Fruit fly (Drosophila melanogaster) whole organism, prepupa: ENCODE measurements around the gene CG32270.

Experiments used
- Blimp-1 ChIP-seq: fragments of 200-800 bp; sonication (Bioruptor generic); optimal IDR thresholded peaks from 3 replicates; lab custom pipeline; 2017; ENCODE audit warnings: missing biosample characterization, missing genetic modification characterization, mild to moderate bottlenecking, moderate library complexity, missing genetic modification reagents
- CG10631 ChIP-seq: fragments of 200-800 bp; sonication (Bioruptor generic); optimal IDR thresholded peaks from 2 replicates; lab custom pipeline; 2016; ENCODE audit warnings: missing biosample characterization, missing genetic modification characterization
- CG10669 ChIP-seq: fragments of 200-800 bp; sonication (Bioruptor generic); optimal IDR thresholded peaks from 3 replicates; lab custom pipeline; 2018; ENCODE audit warnings: missing biosample characterization, mild to moderate bottlenecking, missing genetic modification characterization, moderate library complexity
- CG11294 ChIP-seq: fragments of 200-800 bp; sonication (Bioruptor generic); IDR thresholded peaks from 2 replicates; pipeline ENCODE4 v1.3.6; 2022; ENCODE audit warnings: missing biosample characterization, missing genetic modification characterization
- CG11902 ChIP-seq: fragments of 200-800 bp; sonication (Bioruptor generic); optimal IDR thresholded peaks from 3 replicates; lab custom pipeline; 2016; ENCODE audit warnings: missing biosample characterization, missing genetic modification characterization
- CG15336 ChIP-seq: fragments of 200-800 bp; sonication (Bioruptor generic); IDR thresholded peaks from 2 replicates; pipeline ENCODE4 v1.3.6; 2022; ENCODE audit warnings: missing biosample characterization, missing genetic modification characterization
- CG1621 ChIP-seq: fragments of 200-800 bp; sonication (Bioruptor generic); optimal IDR thresholded peaks from 3 replicates; lab custom pipeline; 2018; ENCODE audit warnings: missing biosample characterization, mild to moderate bottlenecking, missing genetic modification characterization
- CG16779 ChIP-seq: fragments of 200-800 bp; sonication (Bioruptor generic); optimal IDR thresholded peaks from 3 replicates; lab custom pipeline; 2017; ENCODE audit warnings: missing biosample characterization, mild to moderate bottlenecking, missing genetic modification characterization
- CG3032 ChIP-seq: fragments of 200-800 bp; optimal IDR thresholded peaks from 2 replicates; lab custom pipeline; 2019; ENCODE audit warnings: missing biosample characterization, mild to moderate bottlenecking, missing genetic modification characterization, moderate library complexity
- CG31627 ChIP-seq: fragments of 200-800 bp; sonication (Bioruptor generic); optimal IDR thresholded peaks from 3 replicates; lab custom pipeline; 2016; ENCODE audit warnings: missing biosample characterization, missing genetic modification characterization
- CG32006 ChIP-seq: fragments of 200-800 bp; sonication (Bioruptor generic); optimal IDR thresholded peaks from 3 replicates; lab custom pipeline; 2017; ENCODE audit warnings: missing biosample characterization, mild to moderate bottlenecking, missing genetic modification characterization
- CG34406 ChIP-seq: fragments of 200-800 bp; sonication (Bioruptor generic); optimal IDR thresholded peaks from 3 replicates; lab custom pipeline; 2016; ENCODE audit warnings: missing biosample characterization, missing genetic modification characterization
- CG3919 ChIP-seq: fragments of 200-800 bp; sonication (Bioruptor generic); optimal IDR thresholded peaks from 3 replicates; lab custom pipeline; 2016; ENCODE audit warnings: missing biosample characterization, missing genetic modification characterization
- CG4318 ChIP-seq: fragments of 200-800 bp; sonication (Bioruptor generic); optimal IDR thresholded peaks from 3 replicates; lab custom pipeline; 2017; ENCODE audit warnings: missing biosample characterization, mild to moderate bottlenecking, missing genetic modification characterization
- CG6163 ChIP-seq: fragments of 200-800 bp; sonication (Bioruptor generic); IDR thresholded peaks from 3 replicates; pipeline ENCODE4 v1.3.6; 2022; ENCODE audit warnings: missing biosample characterization, missing genetic modification characterization
- CG6276 ChIP-seq: fragments of 200-800 bp; sonication (Bioruptor generic); optimal IDR thresholded peaks from 2 replicates; lab custom pipeline; 2017; ENCODE audit warnings: missing biosample characterization, mild to moderate bottlenecking, missing genetic modification characterization
- CG6792 ChIP-seq: fragments of 200-800 bp; sonication (Bioruptor generic); optimal IDR thresholded peaks from 3 replicates; lab custom pipeline; 2016; ENCODE audit warnings: missing biosample characterization, missing genetic modification characterization
- CG6854 ChIP-seq: fragments of 200-800 bp; sonication (Bioruptor generic); optimal IDR thresholded peaks from 2 replicates; lab custom pipeline; 2017; ENCODE audit warnings: missing biosample characterization, mild to moderate bottlenecking, missing genetic modification characterization
- CG7368 ChIP-seq: fragments of 200-800 bp; sonication (Bioruptor generic); optimal IDR thresholded peaks from 3 replicates; lab custom pipeline; 2016; ENCODE audit warnings: missing biosample characterization, missing genetic modification characterization
- CG8632 ChIP-seq: fragments of 200-800 bp; sonication (Bioruptor generic); optimal IDR thresholded peaks from 3 replicates; lab custom pipeline; 2016; ENCODE audit warnings: missing biosample characterization, missing genetic modification characterization
- CG9139 ChIP-seq: fragments of 200-800 bp; sonication (Bioruptor generic); optimal IDR thresholded peaks from 3 replicates; lab custom pipeline; 2017; ENCODE audit warnings: missing biosample characterization, mild to moderate bottlenecking, missing genetic modification characterization
- Eip75B ChIP-seq: fragments of 200-800 bp; sonication (Bioruptor generic); optimal IDR thresholded peaks from 3 replicates; lab custom pipeline; 2016; ENCODE audit warnings: missing biosample characterization, missing genetic modification characterization
- Eip93F ChIP-seq: fragments of 200-800 bp; sonication (Bioruptor generic); optimal IDR thresholded peaks from 2 replicates; lab custom pipeline; 2016; ENCODE audit warnings: missing biosample characterization, mild to moderate bottlenecking, missing genetic modification characterization
- Ets21C ChIP-seq: fragments of 200-800 bp; sonication (Bioruptor generic); optimal IDR thresholded peaks from 3 replicates; lab custom pipeline; 2016; ENCODE audit warnings: missing biosample characterization, missing genetic modification characterization
- Ets96B ChIP-seq: fragments of 200-800 bp; optimal IDR thresholded peaks from 2 replicates; lab custom pipeline; 2019; ENCODE audit warnings: missing biosample characterization, mild to moderate bottlenecking, missing genetic modification characterization, moderate library complexity
- Hr38 ChIP-seq: sonication (Bioruptor generic); optimal IDR thresholded peaks from 2 replicates; lab custom pipeline; 2016; ENCODE audit warnings: missing biosample characterization, missing genetic modification characterization
- Hr39 ChIP-seq: fragments of 200-800 bp; sonication (Bioruptor generic); optimal IDR thresholded peaks from 2 replicates; lab custom pipeline; 2016; ENCODE audit warnings: missing biosample characterization, missing genetic modification characterization
- Hr4 ChIP-seq: fragments of 200-800 bp; sonication (Bioruptor generic); optimal IDR thresholded peaks from 3 replicates; lab custom pipeline; 2016; ENCODE audit warnings: missing biosample characterization, missing genetic modification characterization
- Lpt ChIP-seq: fragments of 200-800 bp; sonication (Bioruptor generic); optimal IDR thresholded peaks from 3 replicates; lab custom pipeline; 2016; ENCODE audit warnings: missing biosample characterization, missing genetic modification characterization
- OdsH ChIP-seq: fragments of 200-800 bp; sonication (Bioruptor generic); optimal IDR thresholded peaks from 3 replicates; lab custom pipeline; 2016; ENCODE audit warnings: missing biosample characterization, missing genetic modification characterization
- Smox ChIP-seq: fragments of 200-800 bp; sonication (Bioruptor generic); optimal IDR thresholded peaks from 3 replicates; lab custom pipeline; 2016; ENCODE audit warnings: missing biosample characterization, missing genetic modification characterization
- Sox102F ChIP-seq: fragments of 200-800 bp; sonication (Bioruptor generic); optimal IDR thresholded peaks from 2 replicates; lab custom pipeline; 2016; ENCODE audit warnings: missing biosample characterization, mild to moderate bottlenecking, missing genetic modification characterization
- Sox14 ChIP-seq: fragments of 200-800 bp; sonication (Bioruptor generic); optimal IDR thresholded peaks from 3 replicates; lab custom pipeline; 2016; ENCODE audit warnings: missing biosample characterization, missing genetic modification characterization
- Sox15 ChIP-seq: fragments of 200-800 bp; sonication (Bioruptor generic); optimal IDR thresholded peaks from 3 replicates; lab custom pipeline; 2016; ENCODE audit warnings: missing biosample characterization, missing genetic modification characterization
- achi ChIP-seq: fragments of 200-800 bp; sonication (Bioruptor generic); optimal IDR thresholded peaks from 3 replicates; lab custom pipeline; 2016; ENCODE audit warnings: missing biosample characterization, missing genetic modification characterization
- acj6 ChIP-seq: fragments of 200-800 bp; sonication (Bioruptor generic); optimal IDR thresholded peaks from 3 replicates; lab custom pipeline; 2016; ENCODE audit warnings: missing biosample characterization, missing genetic modification characterization
- dac ChIP-seq: fragments of 200-800 bp; sonication (Bioruptor generic); optimal IDR thresholded peaks from 2 replicates; lab custom pipeline; 2017; ENCODE audit warnings: missing biosample characterization, mild to moderate bottlenecking, missing genetic modification characterization
- dsx ChIP-seq: fragments of 200-800 bp; optimal IDR thresholded peaks from 3 replicates; lab custom pipeline; 2019; ENCODE audit warnings: missing biosample characterization, mild to moderate bottlenecking, missing genetic modification characterization, moderate library complexity; ENCODE audit not compliant: poor library complexity, severe bottlenecking
- eg ChIP-seq: fragments of 200-800 bp; sonication (Bioruptor generic); IDR thresholded peaks from 3 replicates; pipeline ENCODE4 v1.3.6; 2022; ENCODE audit warnings: missing biosample characterization, missing genetic modification characterization
- esn ChIP-seq: fragments of 200-800 bp; sonication (Bioruptor generic); optimal IDR thresholded peaks from 2 replicates; lab custom pipeline; 2016; ENCODE audit warnings: missing biosample characterization, mild to moderate bottlenecking, missing genetic modification characterization, moderate library complexity
- fd59A ChIP-seq: fragments of 200-800 bp; sonication (Bioruptor generic); optimal IDR thresholded peaks from 2 replicates; lab custom pipeline; 2017; ENCODE audit warnings: missing biosample characterization, mild to moderate bottlenecking, missing genetic modification characterization, missing genetic modification reagents
- fd85E ChIP-seq: fragments of 200-800 bp; sonication (Bioruptor generic); optimal IDR thresholded peaks from 3 replicates; lab custom pipeline; 2016; ENCODE audit warnings: missing biosample characterization, missing genetic modification characterization
- lz ChIP-seq: fragments of 200-800 bp; sonication (Bioruptor generic); optimal IDR thresholded peaks from 3 replicates; lab custom pipeline; 2016; ENCODE audit warnings: missing biosample characterization, missing genetic modification characterization
- net ChIP-seq: fragments of 200-800 bp; sonication (Bioruptor generic); optimal IDR thresholded peaks from 3 replicates; lab custom pipeline; 2016; ENCODE audit warnings: missing biosample characterization, missing genetic modification characterization
- pdm3 ChIP-seq: fragments of 200-800 bp; sonication (Bioruptor generic); optimal IDR thresholded peaks from 3 replicates; lab custom pipeline; 2016; ENCODE audit warnings: missing biosample characterization, missing genetic modification characterization
- salr ChIP-seq, 2 experiments: fragments of 200-800 bp; sonication (Bioruptor generic); optimal IDR thresholded peaks; 3 replicates each; lab custom pipeline; 2016 to 2018; ENCODE audit warnings: missing biosample characterization in 2 of 2, missing genetic modification characterization in 2 of 2, mild to moderate bottlenecking in 1 of 2
- spab ChIP-seq: fragments of 200-800 bp; sonication (Bioruptor generic); optimal IDR thresholded peaks from 2 replicates; lab custom pipeline; 2017; ENCODE audit warnings: missing biosample characterization, mild to moderate bottlenecking, missing genetic modification characterization, missing genetic modification reagents
- svp ChIP-seq: fragments of 200-800 bp; sonication (Bioruptor generic); peaks from one replicate; lab custom pipeline; 2016; ENCODE audit warnings: missing biosample characterization, missing genetic modification characterization
- topi ChIP-seq: fragments of 200-800 bp; sonication (Bioruptor generic); optimal IDR thresholded peaks from 3 replicates; lab custom pipeline; 2016; ENCODE audit warnings: missing biosample characterization, missing genetic modification characterization
- vri ChIP-seq: fragments of 200-800 bp; sonication (Bioruptor generic); optimal IDR thresholded peaks from 3 replicates; lab custom pipeline; 2016; ENCODE audit warnings: missing biosample characterization, mild to moderate bottlenecking, missing genetic modification characterization

CG32270 gene

dm6 chr3L:3242121-3243083 lies 33.6 kb upstream of the CG32270 start:
- TF ChIP-seq CG4318 (GFP tag; lab: Kevin White, UChicago) (no peak), Smox (GFP tag; lab: Kevin White, UChicago) (peak; percentile 0), CG7368 (GFP tag; lab: Kevin White, UChicago) (no peak), Ets21C (GFP tag; lab: Kevin White, UChicago) (no peak), CG6276 (peak; percentile 6), CG31627 (GFP tag; lab: Kevin White, UChicago) (no peak), Eip93F (GFP tag; lab: Kevin White, UChicago) (no peak), Hr39 (GFP tag; lab: Kevin White, UChicago) (no peak), CG6854 (GFP tag; lab: Kevin White, UChicago) (peak; percentile 28), net (GFP tag; lab: Kevin White, UChicago) (no peak), CG6163 (peak; percentile 37; the same call in 1 of the 3 replicates), dac (GFP tag; lab: Kevin White, UChicago) (no peak), salr (GFP tag; optimal IDR thresholded peaks at IDR 0.05; lab: Kevin White, UChicago) (no peak), eg (GFP tag; lab: Robert Waterston, UW) (0 out of 3 replicates have a peak, but pooled peaks have one; percentile 30), pdm3 (GFP tag; lab: Kevin White, UChicago) (peak; percentile 22), acj6 (GFP tag; lab: Kevin White, UChicago) (peak; percentile 43), OdsH (GFP tag; lab: Kevin White, UChicago) (peak; percentile 32), fd59A (GFP tag; lab: Kevin White, UChicago) (peak; percentile 18), CG3032 (tag; lab: Kevin White, UChicago) (no peak), esn (GFP tag; lab: Kevin White, UChicago) (peak; percentile 12), svp (GFP tag; lab: Kevin White, UChicago) (peak; percentile 85), dsx (peak; percentile 41), lz (GFP tag; lab: Kevin White, UChicago) (peak; percentile 36), CG34406 (no peak), CG11902 (GFP tag; lab: Kevin White, UChicago) (no peak), CG8632 (GFP tag; lab: Kevin White, UChicago) (no peak), achi (GFP tag; lab: Kevin White, UChicago) (peak; percentile 50), spab (no peak), Sox15 (GFP tag; lab: Kevin White, UChicago) (no peak), CG10631 (GFP tag; lab: Kevin White, UChicago) (peak; percentile 57), topi (no peak), Hr38 (no peak), CG10669 (GFP tag; lab: Kevin White, UChicago) (no peak), Lpt (GFP tag; lab: Kevin White, UChicago) (peak; percentile 20), vri (no peak), Blimp-1 (GFP tag; lab: Kevin White, UChicago) (peak; percentile 42), Hr4 (GFP tag; lab: Kevin White, UChicago) (no peak), Sox14 (GFP tag; lab: Kevin White, UChicago) (peak; percentile 4), fd85E (GFP tag; lab: Kevin White, UChicago) (no peak), Sox102F (GFP tag; lab: Kevin White, UChicago) (no peak), Ets96B (tag; lab: Kevin White, UChicago) (no peak), CG3919 (GFP tag; lab: Kevin White, UChicago) (no peak), CG6792 (GFP tag; lab: Kevin White, UChicago) (peak; percentile 17), Eip75B (GFP tag; lab: Kevin White, UChicago) (peak; percentile 11), CG9139 (GFP tag; lab: Kevin White, UChicago) (no peak), CG32006 (peak; percentile 11), CG16779 (tag; lab: Kevin White, UChicago) (no peak), CG1621 (tag; lab: Kevin White, UChicago) (no peak), CG11294 (GFP tag; lab: Robert Waterston, UW) (no peak), CG15336 (GFP tag; lab: Robert Waterston, UW) (no peak)
